Worm (Caenorhabditis elegans) whole organism, L4 larva: ENCODE results near the gene nspf-2.

ENCODE experiments used
- F26F4.8 ChIP-seq: fragments of 200-800 bp; sonication (Bioruptor generic); conservative IDR thresholded peaks from 2 replicates; pipeline ENCODE4 v1.3.6; 2022; ENCODE audit warnings: missing genetic modification characterization, missing compliant biosample characterization
- F37D6.2 ChIP-seq: sonication (generic microtip); optimal IDR thresholded peaks from 2 replicates; lab custom pipeline; 2016; ENCODE audit warnings: mild to moderate bottlenecking, missing genetic modification characterization, missing compliant biosample characterization
- T26A8.4 ChIP-seq: fragments of 200-800 bp; sonication (Bioruptor generic); IDR thresholded peaks from 2 replicates; pipeline ENCODE4 v1.3.6; 2022; ENCODE audit warnings: missing genetic modification characterization, missing compliant biosample characterization
- Y5F2A.4 ChIP-seq: fragments of 200-800 bp; sonication (Bioruptor generic); optimal IDR thresholded peaks from 2 replicates; lab custom pipeline; 2018; ENCODE audit warnings: mild to moderate bottlenecking, missing genetic modification characterization, missing compliant biosample characterization
- Y75B8A.6 ChIP-seq: fragments of 200-800 bp; sonication (Bioruptor generic); IDR thresholded peaks from 2 replicates; pipeline ENCODE4 v1.3.6; 2022; ENCODE audit warnings: missing genetic modification reagents, missing genetic modification characterization, missing compliant biosample characterization
- ZK337.2 ChIP-seq: fragments of 200-800 bp; sonication (Bioruptor generic); IDR thresholded peaks from 2 replicates; pipeline ENCODE4 v1.3.6; 2022; ENCODE audit warnings: missing genetic modification reagents, missing genetic modification characterization, missing compliant biosample characterization
- ceh-32 ChIP-seq: sonication (generic microtip); optimal IDR thresholded peaks from 2 replicates; lab custom pipeline; 2016; ENCODE audit warnings: mild to moderate bottlenecking, missing genetic modification characterization, missing compliant biosample characterization; ENCODE audit not compliant: poor library complexity
- ceh-82 ChIP-seq: sonication (generic microtip); optimal IDR thresholded peaks from 2 replicates; lab custom pipeline; 2017; ENCODE audit warnings: missing biosample characterization, missing genetic modification characterization
- ctbp-1 ChIP-seq: fragments of 200-800 bp; sonication (Bioruptor generic); IDR thresholded peaks from 2 replicates; pipeline ENCODE4 v1.3.6; 2022; ENCODE audit warnings: missing genetic modification reagents, missing genetic modification characterization, missing compliant biosample characterization
- daf-16 ChIP-seq, 3 experiments: sonication (generic microtip); optimal IDR thresholded peaks; 2 replicates each; lab custom pipeline; 2016 to 2017; ENCODE audit warnings: missing genetic modification characterization in 3 of 3, missing genetic modification reagents in 3 of 3, mild to moderate bottlenecking in 2 of 3, missing compliant biosample characterization in 2 of 3, missing biosample characterization in 1 of 3, moderate library complexity in 1 of 3
- daf-19 ChIP-seq: fragments of 200-800 bp; sonication (Bioruptor generic); conservative IDR thresholded peaks from 2 replicates; pipeline ENCODE4 v1.3.6; 2022; ENCODE audit warnings: missing genetic modification characterization, missing compliant biosample characterization
- daf-8 ChIP-seq: fragments of 200-800 bp; sonication (Bioruptor generic); IDR thresholded peaks from 2 replicates; pipeline ENCODE4 v1.3.6; 2022; ENCODE audit warnings: missing genetic modification characterization, missing compliant biosample characterization
- dmd-6 ChIP-seq: fragments of 200-800 bp; sonication (Bioruptor generic); IDR thresholded peaks from 2 replicates; pipeline ENCODE4 v1.3.6; 2022; ENCODE audit warnings: missing genetic modification reagents, missing genetic modification characterization, missing compliant biosample characterization
- dmd-8 ChIP-seq: fragments of 200-800 bp; sonication (Bioruptor generic); IDR thresholded peaks from 2 replicates; pipeline ENCODE4 v1.3.6; 2022; ENCODE audit warnings: missing genetic modification characterization, missing compliant biosample characterization
- dpl-1 ChIP-seq: fragments of 150-350 bp; optimal IDR thresholded peaks from 2 replicates; lab custom pipeline; 2014; ENCODE audit warnings: missing biosample characterization, missing genetic modification reagents, missing genetic modification characterization
- duxl-1 ChIP-seq: sonication (generic microtip); optimal IDR thresholded peaks from 2 replicates; lab custom pipeline; 2016; ENCODE audit warnings: mild to moderate bottlenecking, missing genetic modification characterization, moderate library complexity, missing compliant biosample characterization; ENCODE audit not compliant: poor library complexity
- egl-43 ChIP-seq: fragments of 200-800 bp; sonication (Bioruptor generic); IDR thresholded peaks from 2 replicates; pipeline ENCODE4 v1.3.6; 2022; ENCODE audit warnings: missing genetic modification reagents, missing genetic modification characterization, missing compliant biosample characterization
- hlh-11 ChIP-seq: fragments of 200-800 bp; sonication (Bioruptor generic); optimal IDR thresholded peaks from 2 replicates; lab custom pipeline; 2018; ENCODE audit warnings: mild to moderate bottlenecking, missing genetic modification characterization, missing compliant biosample characterization
- hlh-30 ChIP-seq: sonication (generic microtip); optimal IDR thresholded peaks from 2 replicates; lab custom pipeline; 2017; ENCODE audit warnings: antibody characterized with exemption, mild to moderate bottlenecking, missing genetic modification characterization, missing compliant biosample characterization; ENCODE audit not compliant: insufficient read depth
- jun-1 ChIP-seq: fragments of 150-350 bp; optimal IDR thresholded peaks from 2 replicates; lab custom pipeline; 2014; ENCODE audit warnings: missing biosample characterization, missing genetic modification reagents, missing genetic modification characterization
- lim-7 ChIP-seq: fragments of 200-800 bp; sonication (Bioruptor generic); IDR thresholded peaks from 2 replicates; pipeline ENCODE4 v1.3.6; 2022; ENCODE audit warnings: missing genetic modification characterization, missing compliant biosample characterization
- lin-1 ChIP-seq: fragments of 200-800 bp; sonication (Bioruptor generic); IDR thresholded peaks from 2 replicates; pipeline ENCODE4 v1.3.6; 2022; ENCODE audit warnings: missing genetic modification reagents, missing genetic modification characterization, missing compliant biosample characterization
- lin-39 ChIP-seq: fragments of 150-350 bp; optimal IDR thresholded peaks from 2 replicates; lab custom pipeline; 2014; ENCODE audit warnings: missing biosample characterization, missing genetic modification reagents, missing genetic modification characterization
- madf-9 ChIP-seq: fragments of 200-800 bp; sonication (Bioruptor generic); conservative IDR thresholded peaks from 2 replicates; pipeline ENCODE4 v1.3.6; 2022; ENCODE audit warnings: missing genetic modification reagents, missing genetic modification characterization, missing compliant biosample characterization
- mes-2 ChIP-seq: sonication (generic microtip); optimal IDR thresholded peaks from 2 replicates; lab custom pipeline; 2016; ENCODE audit warnings: missing genotype, mild to moderate bottlenecking, missing genetic modification characterization, missing compliant biosample characterization; ENCODE audit not compliant: poor library complexity, severe bottlenecking
- mxl-2 ChIP-seq: fragments of 200-800 bp; sonication (Bioruptor generic); conservative IDR thresholded peaks from 2 replicates; pipeline ENCODE4 v1.3.6; 2022; ENCODE audit warnings: missing genetic modification reagents, missing genetic modification characterization, missing compliant biosample characterization
- nhr-111 ChIP-seq: fragments of 200-800 bp; sonication (Bioruptor generic); optimal IDR thresholded peaks from 2 replicates; lab custom pipeline; 2018; ENCODE audit warnings: mild to moderate bottlenecking, missing genetic modification characterization, missing compliant biosample characterization
- nhr-41 ChIP-seq: fragments of 200-800 bp; sonication (Bioruptor generic); IDR thresholded peaks from 2 replicates; pipeline ENCODE4 v1.3.6; 2022; ENCODE audit warnings: missing genetic modification reagents, missing genetic modification characterization, missing compliant biosample characterization
- nhr-77 ChIP-seq: fragments of 150-350 bp; optimal IDR thresholded peaks from 2 replicates; lab custom pipeline; 2014; ENCODE audit warnings: missing biosample characterization, missing genetic modification characterization
- pqm-1 ChIP-seq: sonication (generic microtip); optimal IDR thresholded peaks from 2 replicates; lab custom pipeline; 2017; ENCODE audit warnings: missing biosample characterization, missing genetic modification characterization
- rbr-2 ChIP-seq: sonication (generic microtip); optimal IDR thresholded peaks from 2 replicates; lab custom pipeline; 2016; ENCODE audit warnings: missing genotype, missing genetic modification characterization, missing compliant biosample characterization
- sdz-12 ChIP-seq: fragments of 200-800 bp; sonication (Bioruptor generic); optimal IDR thresholded peaks from 2 replicates; lab custom pipeline; 2018; ENCODE audit warnings: mild to moderate bottlenecking, missing genetic modification characterization, missing compliant biosample characterization
- set-16 ChIP-seq: fragments of 200-800 bp; sonication (Bioruptor generic); IDR thresholded peaks from 2 replicates; pipeline ENCODE4 v1.3.6; 2022; ENCODE audit warnings: missing genetic modification reagents, missing genetic modification characterization, missing compliant biosample characterization
- spr-1 ChIP-seq: sonication (generic microtip); optimal IDR thresholded peaks from 2 replicates; lab custom pipeline; 2016; ENCODE audit warnings: mild to moderate bottlenecking, missing genetic modification characterization, missing compliant biosample characterization
- tra-1 ChIP-seq: fragments of 200-800 bp; sonication (Bioruptor generic); IDR thresholded peaks from 2 replicates; pipeline ENCODE4 v1.3.6; 2022; ENCODE audit warnings: missing genetic modification reagents, missing genetic modification characterization, missing compliant biosample characterization
- unc-130 ChIP-seq: sonication (generic microtip); optimal IDR thresholded peaks from 2 replicates; lab custom pipeline; 2016; ENCODE audit warnings: missing genetic modification reagents, missing genetic modification characterization, missing compliant biosample characterization
- unc-62 ChIP-seq, 3 experiments: fragments of 150-350 bp in 1 of 3; sonication (generic microtip); optimal IDR thresholded peaks in 2 of 3; peaks in 1 of 3; 1 replicate in 1 of 3; 2 replicates in 2 of 3; lab custom pipeline; 2014 to 2017; ENCODE audit warnings: missing biosample characterization in 3 of 3, missing genetic modification characterization in 3 of 3, missing genetic modification reagents in 3 of 3, missing genotype in 1 of 3
- zip-11 ChIP-seq: fragments of 200-800 bp; sonication (Bioruptor generic); IDR thresholded peaks from 2 replicates; pipeline ENCODE4 v1.3.6; 2022; ENCODE audit warnings: missing genetic modification characterization, missing compliant biosample characterization
- zip-2 ChIP-seq: fragments of 150-350 bp; optimal IDR thresholded peaks from 2 replicates; lab custom pipeline; 2014; ENCODE audit warnings: missing biosample characterization, missing genetic modification characterization
- ztf-7 ChIP-seq: fragments of 150-350 bp; optimal IDR thresholded peaks from 2 replicates; lab custom pipeline; 2014; ENCODE audit warnings: missing biosample characterization, missing genetic modification characterization

nspf-2 gene

DNA sequence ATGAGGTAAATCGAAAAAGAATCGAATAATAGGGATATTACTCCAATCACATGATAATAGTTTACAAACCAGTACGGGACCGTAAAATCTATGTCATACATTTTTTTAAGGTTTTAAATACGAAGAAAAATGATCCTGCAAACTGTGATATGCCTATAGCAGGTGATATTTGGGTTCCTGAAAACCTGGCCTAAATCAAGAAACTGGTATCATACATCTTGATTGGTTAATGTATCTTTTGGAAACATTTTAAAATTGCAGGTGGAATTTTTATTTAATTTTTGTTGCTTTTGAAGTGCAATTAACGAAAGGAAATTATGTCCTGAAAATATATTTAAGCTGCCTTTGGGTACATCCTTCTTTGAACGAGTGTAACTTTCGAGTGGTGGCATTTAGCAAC, 11.5 kb downstream of the nspf-2 start, which contains the start of gene sri-61:
TSS of gene sri-61 (minus strand) at position 101 of the 400 bp plus-strand sequence.
- TF ChIP-seq egl-43 (GFP tag; lab: Robert Waterston, UW) (no peak), dmd-8 (GFP tag; lab: Robert Waterston, UW) (no peak), Y75B8A.6 (GFP tag; lab: Robert Waterston, UW) (no peak), unc-62 (GFP tag; optimal IDR thresholded peaks at IDR 0.05 in 1 of 2; lab: Kevin White, UChicago) (peak in 1 of 2 experiments; percentile 25), unc-62 (tag; optimal IDR thresholded peaks at IDR 0.05; lab: Kevin White, UChicago) (no peak), nhr-77 (no peak), daf-8 (no peak), madf-9 (no peak)

DNA sequence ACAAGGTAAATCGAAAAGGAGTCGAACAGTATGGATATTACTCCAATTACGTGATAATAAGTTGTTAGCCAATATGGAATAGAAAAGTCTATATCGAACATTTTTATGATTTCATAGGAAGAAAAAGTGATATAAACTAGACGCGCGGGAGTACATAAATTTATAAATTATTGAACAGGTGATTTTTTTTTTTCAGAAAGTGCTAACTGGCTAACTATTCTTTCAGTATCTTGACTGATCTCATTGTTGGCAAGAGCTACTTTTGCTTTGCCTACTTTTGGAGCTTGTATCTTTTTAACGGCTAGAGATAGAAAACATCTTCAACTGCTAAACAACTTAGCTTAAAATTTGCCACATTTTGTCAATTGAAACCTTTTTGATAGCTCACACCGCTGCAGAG, 14.0 kb downstream of the nspf-2 start, which contains the start of gene sri-60:
TSS of gene sri-60 (minus strand) at position 101 of the 400 bp plus-strand sequence.
- no peak for TF ChIP-seq sdz-12
- TF ChIP-seq unc-130: no peak
- TF ChIP-seq T26A8.4 (GFP tag; lab: Robert Waterston, UW): no peak
- TF ChIP-seq zip-11 (GFP tag; lab: Robert Waterston, UW): no peak
- TF ChIP-seq ctbp-1 (GFP tag; lab: Robert Waterston, UW): no peak
- TF ChIP-seq spr-1 (tag; lab: Kevin White, UChicago): no peak
- TF ChIP-seq daf-19 (GFP tag; lab: Robert Waterston, UW): no peak
- no peak for TF ChIP-seq dmd-6
- no peak for TF ChIP-seq ZK337.2 (GFP tag; lab: Robert Waterston, UW)
- no peak for TF ChIP-seq Y5F2A.4
- no peak for TF ChIP-seq pqm-1 (tag; lab: Kevin White, UChicago)
- TF ChIP-seq set-16 (GFP tag; lab: Robert Waterston, UW): no peak
- TF ChIP-seq tra-1 (GFP tag; lab: Robert Waterston, UW): no peak
- TF ChIP-seq F26F4.8 (GFP tag; lab: Robert Waterston, UW): no peak

DNA sequence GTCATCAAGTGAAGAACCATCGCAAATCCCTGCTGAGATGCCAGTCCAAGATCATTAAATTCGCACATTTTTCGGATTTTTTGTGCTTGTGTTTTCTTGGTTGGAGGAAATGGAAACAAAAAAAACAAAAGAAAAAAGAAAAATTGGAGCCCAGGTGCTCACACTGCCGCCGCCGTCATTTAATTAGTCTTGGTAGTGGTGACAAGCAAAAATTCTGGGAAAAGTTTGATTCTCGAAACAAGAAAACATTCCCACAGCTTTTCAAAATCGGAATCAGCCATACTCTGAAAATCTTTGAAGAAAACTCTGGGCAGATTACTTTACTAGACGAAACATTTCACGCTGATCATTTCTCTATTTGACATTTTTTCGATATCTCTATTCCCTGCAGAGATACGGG, 16.5 kb downstream of the nspf-2 start, which contains the start of gene srh-128:
TSS of gene srh-128 (minus strand) at position 101 of the 400 bp plus-strand sequence.
- TF ChIP-seq ZK337.2 (GFP tag; lab: Robert Waterston, UW): no peak

DNA sequence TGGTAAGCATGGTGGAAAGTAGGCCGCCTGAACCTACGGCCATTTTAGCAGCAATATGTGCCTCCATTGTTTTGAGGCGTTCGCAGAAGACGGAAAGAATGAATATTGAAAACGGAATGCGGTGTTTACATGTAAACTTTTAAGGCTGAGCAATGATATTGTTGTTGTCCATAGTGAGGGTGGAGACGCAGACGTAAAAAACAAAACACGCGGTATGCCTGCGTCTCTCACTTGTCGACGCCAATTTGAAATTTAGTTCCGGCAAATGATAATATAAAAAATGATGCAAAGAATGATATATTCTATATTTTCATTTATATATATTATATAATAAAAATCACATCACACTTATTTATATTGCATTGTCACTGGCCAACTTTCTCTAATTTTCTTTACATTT, 19.2 kb downstream of the nspf-2 start, which contains the start of gene Y47G7B.2:
TSS of gene Y47G7B.2 (minus strand) at position 143 of the 400 bp plus-strand sequence.
- no peak for TF ChIP-seq daf-16 (GFP tag; optimal IDR thresholded peaks at IDR 0.05; lab: Kevin White, UChicago)
- peak; percentile 68 for TF ChIP-seq daf-16 (tag; optimal IDR thresholded peaks at IDR 0.05; lab: Kevin White, UChicago)
- no peak for TF ChIP-seq F37D6.2 (tag; lab: Kevin White, UChicago)
- TF ChIP-seq nhr-111 (GFP tag; lab: Kevin White, UChicago): no peak
- peak; percentile 45 for TF ChIP-seq mes-2 (tag; lab: Kevin White, UChicago)
- no peak for TF ChIP-seq mxl-2
- TF ChIP-seq dmd-6: 0 out of 2 replicates have a peak, but pooled peaks have one; percentile 10
- peak; percentile 49 for TF ChIP-seq hlh-30 (tag; lab: Kevin White, UChicago)
- no peak for TF ChIP-seq unc-62 (GFP tag; optimal IDR thresholded peaks at IDR 0.05 in 1 of 2; lab: Kevin White, UChicago)
- TF ChIP-seq unc-62 (tag; optimal IDR thresholded peaks at IDR 0.05; lab: Kevin White, UChicago): no peak
- TF ChIP-seq duxl-1 (tag; lab: Kevin White, UChicago): peak; percentile 90
- TF ChIP-seq hlh-11 (tag; lab: Kevin White, UChicago): peak; percentile 25
- TF ChIP-seq, all 104 proteins: peak for 6

DNA sequence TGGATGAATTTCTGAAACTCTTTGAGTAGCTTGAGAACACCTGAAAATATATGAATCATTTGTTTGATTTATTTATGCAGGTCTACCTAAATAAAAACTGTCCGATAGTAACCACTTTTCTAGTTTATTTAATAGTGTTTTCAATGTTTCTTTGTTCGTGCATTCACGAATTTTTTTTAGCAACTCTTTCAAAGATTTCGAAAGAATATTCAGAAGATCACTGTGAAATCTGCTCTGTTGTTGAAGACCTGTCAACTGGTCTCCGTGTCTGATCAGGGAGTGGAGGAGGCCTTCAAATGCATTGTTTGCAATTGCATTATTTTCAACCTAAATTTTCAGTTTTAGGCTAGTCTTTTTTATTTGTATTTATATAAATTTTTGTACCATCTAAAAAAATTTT, 21.2 kb downstream of the nspf-2 start, which contains the start of gene T05A8.1:
TSS of gene T05A8.1 (minus strand) at position 101 of the 400 bp plus-strand sequence.
- no peak for TF ChIP-seq pqm-1 (tag; lab: Kevin White, UChicago)
- no peak for TF ChIP-seq Y5F2A.4
- TF ChIP-seq F26F4.8 (GFP tag; lab: Robert Waterston, UW): no peak
- no peak for TF ChIP-seq ceh-32 (tag; lab: Kevin White, UChicago)
- TF ChIP-seq madf-9: no peak
- no peak for TF ChIP-seq zip-2 (tag; lab: Kevin White, UChicago)
- TF ChIP-seq lim-7: no peak
- no peak for TF ChIP-seq nhr-41 (GFP tag; lab: Robert Waterston, UW)
- TF ChIP-seq rbr-2 (tag; lab: Kevin White, UChicago): no peak
- no peak for TF ChIP-seq Y75B8A.6 (GFP tag; lab: Robert Waterston, UW)
- no peak for TF ChIP-seq ceh-82 (tag; lab: Kevin White, UChicago)
- TF ChIP-seq ztf-7: no peak
- TF ChIP-seq daf-16 (GFP tag; optimal IDR thresholded peaks at IDR 0.05; lab: Kevin White, UChicago): no peak
- TF ChIP-seq daf-16 (tag; optimal IDR thresholded peaks at IDR 0.05; lab: Kevin White, UChicago): no peak
- TF ChIP-seq lin-1 (GFP tag; lab: Robert Waterston, UW): no peak
- TF ChIP-seq lin-39 (tag; lab: Kevin White, UChicago): no peak
- TF ChIP-seq ctbp-1 (GFP tag; lab: Robert Waterston, UW): no peak
- TF ChIP-seq jun-1 (tag; lab: Kevin White, UChicago): no peak
- TF ChIP-seq dpl-1 (GFP tag; lab: Kevin White, UChicago): no peak
